Fruit fly (Drosophila melanogaster): Measurements from ENCODE around the gene EMC6.

EMC6 gene

dm6 chr3R:25004064-25004463, 20.8 kb downstream of the EMC6 start:
- no peak for TF ChIP-seq CG17801 (GFP tag; optimal IDR thresholded peaks at IDR 0.05; ENCODE audit: partially characterized antibody)

DNA sequence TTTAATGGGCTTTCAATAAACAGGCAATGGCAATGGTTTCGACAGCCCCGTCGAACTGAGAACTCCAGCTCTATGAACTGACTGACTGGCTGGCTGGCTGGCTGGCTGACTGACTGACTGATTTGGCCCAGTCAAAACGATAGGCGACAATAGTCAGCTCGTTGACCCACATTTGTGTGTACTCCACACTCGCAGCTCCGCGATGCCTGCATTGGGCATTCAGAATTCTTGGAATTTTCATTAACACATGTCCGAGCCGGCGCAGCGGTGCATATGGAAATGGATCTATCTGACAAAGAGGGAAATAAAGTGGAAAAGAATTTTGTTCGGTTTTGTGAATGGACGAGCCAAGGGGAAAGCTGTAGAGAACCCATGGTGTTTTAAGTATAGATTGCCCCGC, 22.6 kb downstream of the EMC6 start:
- no peak for TF ChIP-seq CG17801 (GFP tag; optimal IDR thresholded peaks at IDR 0.05; ENCODE audit: partially characterized antibody)

- TF ChIP-seq CG17801 (GFP tag; optimal IDR thresholded peaks at IDR 0.05; ENCODE audit: partially characterized antibody): no peak
Observed at dm6 chr3R:24999575-24999974, 25.2 kb downstream of the EMC6 start.

dm6 chr3R:24997287-24997686, 27.5 kb downstream of the EMC6 start:
- TF ChIP-seq CG17801 (GFP tag; optimal IDR thresholded peaks at IDR 0.05; ENCODE audit: partially characterized antibody): no peak

dm6 chr3R:24996502-24996901, 28.3 kb downstream of the EMC6 start:
- no peak for TF ChIP-seq CG17801 (GFP tag; optimal IDR thresholded peaks at IDR 0.05; ENCODE audit: partially characterized antibody)

- no peak for TF ChIP-seq CG17801 (GFP tag; optimal IDR thresholded peaks at IDR 0.05; ENCODE audit: partially characterized antibody)
Observed at dm6 chr3R:24985029-24985685, 39.7 kb downstream of the EMC6 start.

DNA sequence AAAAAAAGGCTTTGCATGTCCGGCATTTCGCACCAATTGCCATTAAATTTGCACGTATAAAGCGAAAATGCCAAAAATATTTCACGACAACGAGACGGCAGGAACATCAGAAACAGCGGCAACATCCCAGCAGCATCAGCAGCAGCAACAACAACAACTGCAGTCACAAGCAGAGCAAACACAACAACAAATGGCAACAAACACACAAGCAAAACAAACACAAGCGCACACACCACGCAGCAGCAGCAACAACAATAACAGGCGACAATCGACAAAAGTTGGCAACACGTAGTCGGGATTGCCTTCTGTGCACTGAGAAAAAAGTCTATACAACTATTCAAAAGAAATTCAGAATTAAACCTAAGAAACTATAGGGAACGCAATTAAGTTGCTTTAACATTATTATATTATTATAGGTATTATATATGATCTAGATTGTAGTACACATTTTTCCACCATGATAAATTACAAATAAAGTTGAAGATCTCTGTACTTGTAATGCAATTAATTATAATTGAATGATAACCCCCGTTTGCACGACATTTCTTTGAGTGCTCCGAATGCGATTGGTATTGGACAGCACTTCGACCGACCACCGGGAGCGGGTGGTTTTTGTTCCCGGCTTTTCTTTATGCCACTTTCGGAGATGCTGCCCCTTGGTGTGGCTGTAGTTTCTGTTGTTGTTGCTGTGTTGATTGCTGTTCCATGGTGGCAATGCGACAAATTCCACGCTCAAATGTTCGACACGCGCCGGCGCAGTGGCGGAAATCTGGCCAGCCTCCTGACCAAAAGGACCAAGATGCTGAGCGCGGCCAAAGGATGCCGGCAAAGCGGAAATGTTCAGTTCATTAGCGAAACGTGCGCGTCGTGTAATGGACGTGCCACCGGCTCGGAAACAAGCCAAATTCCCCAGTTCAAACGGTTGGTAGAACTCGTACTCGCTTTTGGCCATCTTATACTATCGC, 41.0 kb downstream of the EMC6 start, which contains the start of gene tnc:
Gene tnc, plus strand, starts transcription at position 848 of the 965 bp plus-strand sequence.
- no peak for TF ChIP-seq CG17801 (GFP tag; optimal IDR thresholded peaks at IDR 0.05; ENCODE audit: partially characterized antibody)

- TF ChIP-seq CG17801 (GFP tag; optimal IDR thresholded peaks at IDR 0.05; ENCODE audit: partially characterized antibody): no peak
Observed at dm6 chr3R:24976144-24976543, 48.7 kb downstream of the EMC6 start.

DNA sequence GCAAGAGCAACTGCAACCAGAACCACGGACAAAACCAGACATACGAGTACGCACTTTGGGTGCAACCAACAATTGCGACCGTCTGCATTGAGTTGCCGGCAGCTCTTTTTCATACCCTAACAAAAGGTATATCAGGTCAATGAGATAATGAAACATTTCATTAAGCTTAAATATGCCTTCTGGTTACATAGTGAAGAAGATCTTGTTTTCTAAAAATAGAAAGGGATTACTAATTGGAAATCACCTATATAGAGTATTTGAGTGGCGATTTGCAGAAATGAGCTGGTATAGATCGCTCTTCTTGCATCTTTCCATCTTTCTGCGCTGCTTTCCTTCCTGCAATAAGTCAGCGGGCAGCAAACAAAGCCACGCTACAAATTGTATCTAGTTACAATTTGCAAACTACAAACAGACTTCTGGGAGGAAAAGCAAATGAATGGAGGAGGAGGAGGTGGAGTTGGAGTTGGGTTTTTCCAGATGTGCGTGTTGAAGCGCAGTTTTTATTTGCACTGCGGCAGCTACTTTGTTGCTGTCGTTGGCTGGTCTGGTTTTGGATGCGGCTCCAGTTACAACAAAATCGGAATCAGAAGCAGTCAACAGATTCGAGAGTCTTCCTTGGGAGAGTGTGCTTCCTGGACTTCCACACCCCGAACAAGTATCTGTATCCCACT, 49.9 kb downstream of the EMC6 start:
- TF ChIP-seq CG17801 (GFP tag; optimal IDR thresholded peaks at IDR 0.05; ENCODE audit: partially characterized antibody): no peak

Data from ovary, adult (tissue).